Fruit fly (Drosophila melanogaster) whole organism, embryonic: ENCODE results near the gene Grip91.

Source experiments
- Bgb ChIP-seq: fragments of 200-800 bp; sonication (Bioruptor generic); IDR thresholded peaks from 2 replicates; pipeline ENCODE4 v1.3.6; 2022; ENCODE audit warnings: missing biosample characterization, missing genetic modification characterization; ENCODE audit not compliant: partially characterized antibody
- CG12299 ChIP-seq: fragments of 200-800 bp; sonication (Bioruptor generic); optimal IDR thresholded peaks from 2 replicates; lab custom pipeline; 2018; ENCODE audit warnings: missing biosample characterization, mild to moderate bottlenecking, missing genetic modification characterization
- CG15696 ChIP-seq: fragments of 200-800 bp; sonication (Bioruptor generic); optimal IDR thresholded peaks from 2 replicates; lab custom pipeline; 2019; ENCODE audit warnings: missing biosample characterization, mild to moderate bottlenecking, missing genetic modification characterization, moderate library complexity
- CG17912 ChIP-seq: fragments of 200-800 bp; sonication (Bioruptor generic); optimal IDR thresholded peaks from 2 replicates; lab custom pipeline; 2018; ENCODE audit warnings: missing biosample characterization, mild to moderate bottlenecking, missing genetic modification characterization
- CG2116 ChIP-seq: fragments of 200-800 bp; sonication (Bioruptor generic); optimal IDR thresholded peaks from 3 replicates; lab custom pipeline; 2018; ENCODE audit warnings: missing biosample characterization, mild to moderate bottlenecking, missing genetic modification characterization
- CG2875 ChIP-seq: fragments of 200-800 bp; sonication (Bioruptor generic); optimal IDR thresholded peaks from 2 replicates; lab custom pipeline; 2017; ENCODE audit warnings: missing biosample characterization, mild to moderate bottlenecking, missing genetic modification characterization, missing genetic modification reagents
- CG34422 ChIP-seq: fragments of 200-800 bp; sonication (Bioruptor generic); IDR thresholded peaks from 3 replicates; pipeline ENCODE4 v1.3.6; 2022; ENCODE audit warnings: missing biosample characterization, missing genetic modification characterization
- CG4360 ChIP-seq: fragments of 200-800 bp; sonication (Bioruptor generic); IDR thresholded peaks from 2 replicates; pipeline ENCODE4 v1.3.6; 2022; ENCODE audit warnings: missing biosample characterization, missing genetic modification characterization
- CG4617 ChIP-seq: fragments of 200-800 bp; sonication (Bioruptor generic); optimal IDR thresholded peaks from 3 replicates; lab custom pipeline; 2016; ENCODE audit warnings: missing biosample characterization, missing genetic modification characterization, borderline replicate concordance
- CG4820 ChIP-seq: fragments of 200-800 bp; sonication (Bioruptor generic); optimal IDR thresholded peaks from 3 replicates; lab custom pipeline; 2016; ENCODE audit warnings: missing biosample characterization, missing genetic modification characterization
- CG6254 ChIP-seq: fragments of 200-800 bp; sonication (Bioruptor generic); optimal IDR thresholded peaks from 3 replicates; lab custom pipeline; 2017; ENCODE audit warnings: mild to moderate bottlenecking, missing biosample characterization, missing genetic modification reagents, missing genetic modification characterization
- CG6683 ChIP-seq: fragments of 200-800 bp; sonication (Bioruptor generic); optimal IDR thresholded peaks from 2 replicates; lab custom pipeline; 2017; ENCODE audit warnings: missing biosample characterization, mild to moderate bottlenecking, missing genetic modification characterization, missing genetic modification reagents
- CG9817 ChIP-seq: fragments of 200-800 bp; sonication (Bioruptor generic); optimal IDR thresholded peaks from 2 replicates; lab custom pipeline; 2018; ENCODE audit warnings: missing biosample characterization, mild to moderate bottlenecking, missing genetic modification characterization, moderate library complexity
- Dll ChIP-seq: fragments of 200-800 bp; sonication (Bioruptor generic); IDR thresholded peaks from 4 replicates; pipeline ENCODE4 v1.3.6; 2022; ENCODE audit warnings: missing biosample characterization, missing genetic modification characterization; ENCODE audit not compliant: partially characterized antibody
- Hmx ChIP-seq: fragments of 200-800 bp; sonication (Bioruptor generic); optimal IDR thresholded peaks from 2 replicates; lab custom pipeline; 2016; ENCODE audit warnings: missing biosample characterization, missing genetic modification characterization
- Jarid2 ChIP-seq: fragments of 200-800 bp; sonication (Bioruptor generic); optimal IDR thresholded peaks from 3 replicates; lab custom pipeline; 2017; ENCODE audit warnings: mild to moderate bottlenecking, missing biosample characterization, missing genetic modification reagents, missing genetic modification characterization
- Lpt ChIP-seq: fragments of >200 bp; optimal IDR thresholded peaks from 2 replicates; lab custom pipeline; 2018; ENCODE audit warnings: missing biosample characterization, missing genetic modification characterization
- MESR4 ChIP-seq: fragments of 200-800 bp; sonication (Bioruptor generic); optimal IDR thresholded peaks from 2 replicates; lab custom pipeline; 2018; ENCODE audit warnings: missing biosample characterization, mild to moderate bottlenecking, missing genetic modification characterization, moderate library complexity
- Max ChIP-seq: fragments of 200-800 bp; sonication (Bioruptor generic); optimal IDR thresholded peaks from 2 replicates; lab custom pipeline; 2016; ENCODE audit warnings: missing biosample characterization, mild to moderate bottlenecking, missing genetic modification characterization
- Mes4 ChIP-seq: fragments of 200-800 bp; sonication (Bioruptor generic); optimal IDR thresholded peaks from 2 replicates; lab custom pipeline; 2016; ENCODE audit warnings: missing biosample characterization, missing genetic modification characterization
- Myb ChIP-seq: fragments of 200-800 bp; sonication (Bioruptor generic); optimal IDR thresholded peaks from 2 replicates; lab custom pipeline; 2016; ENCODE audit warnings: missing biosample characterization, missing genetic modification characterization
- NFAT ChIP-seq: fragments of 200-800 bp; sonication (Bioruptor generic); IDR thresholded peaks from 2 replicates; pipeline ENCODE4 v1.3.6; 2022; ENCODE audit warnings: missing biosample characterization, missing genetic modification characterization
- Nf-YB ChIP-seq: fragments of 200-800 bp; sonication (Bioruptor generic); optimal IDR thresholded peaks from 3 replicates; lab custom pipeline; 2019; ENCODE audit warnings: missing biosample characterization, mild to moderate bottlenecking, missing genetic modification characterization, moderate library complexity
- Nf-YC ChIP-seq: fragments of 200-800 bp; optimal IDR thresholded peaks from 3 replicates; lab custom pipeline; 2019; ENCODE audit warnings: missing biosample characterization, mild to moderate bottlenecking, missing genetic modification characterization, moderate library complexity
- NfI ChIP-seq: fragments of 200-800 bp; sonication (Bioruptor generic); optimal IDR thresholded peaks from 3 replicates; lab custom pipeline; 2018; ENCODE audit warnings: missing biosample characterization, mild to moderate bottlenecking, missing genetic modification characterization, moderate library complexity
- Sin3A ChIP-seq: fragments of >200 bp; optimal IDR thresholded peaks from 2 replicates; lab custom pipeline; 2018
- Sox100B ChIP-seq: fragments of 200-800 bp; sonication (Bioruptor generic); optimal IDR thresholded peaks from 3 replicates; lab custom pipeline; 2018; ENCODE audit warnings: missing biosample characterization, mild to moderate bottlenecking, missing genetic modification characterization
- Vsx1 ChIP-seq: fragments of 200-800 bp; sonication (Bioruptor generic); optimal IDR thresholded peaks from 2 replicates; lab custom pipeline; 2017; ENCODE audit warnings: missing biosample characterization, mild to moderate bottlenecking, missing genetic modification characterization, missing genetic modification reagents
- ap ChIP-seq: fragments of 200-800 bp; sonication (Bioruptor generic); IDR thresholded peaks from 2 replicates; pipeline ENCODE4 v1.3.6; 2022; ENCODE audit warnings: missing biosample characterization, missing genetic modification characterization
- bigmax ChIP-seq: fragments of 200-800 bp; sonication (Bioruptor generic); optimal IDR thresholded peaks from 2 replicates; lab custom pipeline; 2018; ENCODE audit warnings: missing biosample characterization, mild to moderate bottlenecking, missing genetic modification characterization
- caup ChIP-seq: fragments of 200-800 bp; sonication (Bioruptor generic); optimal IDR thresholded peaks from 3 replicates; lab custom pipeline; 2017; ENCODE audit warnings: missing biosample characterization, mild to moderate bottlenecking, missing genetic modification characterization, moderate library complexity; ENCODE audit not compliant: severe bottlenecking
- croc ChIP-seq: fragments of 200-800 bp; sonication (Bioruptor generic); conservative IDR thresholded peaks from 3 replicates; pipeline ENCODE4 v1.3.6; 2022; ENCODE audit warnings: missing biosample characterization, missing genetic modification characterization
- dmrt11E ChIP-seq: fragments of 200-800 bp; sonication (Bioruptor generic); optimal IDR thresholded peaks from 3 replicates; lab custom pipeline; 2018; ENCODE audit warnings: missing biosample characterization, mild to moderate bottlenecking, missing genetic modification characterization, moderate library complexity
- ewg ChIP-seq: fragments of 200-800 bp; sonication (Bioruptor generic); optimal IDR thresholded peaks from 3 replicates; lab custom pipeline; 2017; ENCODE audit warnings: mild to moderate bottlenecking, missing biosample characterization, missing genetic modification reagents, missing genetic modification characterization
- hkb ChIP-seq, 2 experiments: fragments of 200-800 bp in 1 of 2; fragments of >200 bp in 1 of 2; sonication (Bioruptor generic) in 1 of 2; IDR thresholded peaks in 1 of 2; optimal IDR thresholded peaks in 1 of 2; 2 replicates each; pipeline versions ENCODE4 v1.3.6 to Lab custom; 2017 to 2022; ENCODE audit warnings: missing biosample characterization in 1 of 2, missing genetic modification characterization in 1 of 2
- inv ChIP-seq: fragments of 200-800 bp; sonication (Bioruptor generic); IDR thresholded peaks from 2 replicates; pipeline ENCODE4 v1.3.6; 2022; ENCODE audit warnings: missing biosample characterization, missing genetic modification characterization; ENCODE audit not compliant: partially characterized antibody
- knrl ChIP-seq: fragments of 200-800 bp; sonication (Bioruptor generic); IDR thresholded peaks from 3 replicates; pipeline ENCODE4 v1.3.6; 2022; ENCODE audit warnings: missing biosample characterization, missing genetic modification characterization; ENCODE audit not compliant: partially characterized antibody
- mirr ChIP-seq: fragments of 200-800 bp; sonication (Bioruptor generic); optimal IDR thresholded peaks from 3 replicates; lab custom pipeline; 2018; ENCODE audit warnings: missing biosample characterization, mild to moderate bottlenecking, missing genetic modification characterization
- nerfin-2 ChIP-seq: fragments of 200-800 bp; sonication (Bioruptor generic); IDR thresholded peaks from 2 replicates; pipeline ENCODE4 v1.3.6; 2022; ENCODE audit warnings: missing biosample characterization, missing genetic modification characterization; ENCODE audit not compliant: partially characterized antibody
- org-1 ChIP-seq: fragments of 200-800 bp; sonication (Bioruptor generic); optimal IDR thresholded peaks from 2 replicates; lab custom pipeline; 2017; ENCODE audit warnings: missing biosample characterization, missing genetic modification characterization
- stc ChIP-seq: fragments of 200-800 bp; sonication (Bioruptor generic); IDR thresholded peaks from 2 replicates; pipeline ENCODE4 v1.3.6; 2022; ENCODE audit warnings: missing biosample characterization, missing genetic modification characterization
- wdn ChIP-seq: fragments of 200-800 bp; sonication (Bioruptor generic); IDR thresholded peaks from 2 replicates; pipeline ENCODE4 v1.3.6; 2022; ENCODE audit warnings: missing biosample characterization, missing genetic modification characterization

Gene Grip91

DNA sequence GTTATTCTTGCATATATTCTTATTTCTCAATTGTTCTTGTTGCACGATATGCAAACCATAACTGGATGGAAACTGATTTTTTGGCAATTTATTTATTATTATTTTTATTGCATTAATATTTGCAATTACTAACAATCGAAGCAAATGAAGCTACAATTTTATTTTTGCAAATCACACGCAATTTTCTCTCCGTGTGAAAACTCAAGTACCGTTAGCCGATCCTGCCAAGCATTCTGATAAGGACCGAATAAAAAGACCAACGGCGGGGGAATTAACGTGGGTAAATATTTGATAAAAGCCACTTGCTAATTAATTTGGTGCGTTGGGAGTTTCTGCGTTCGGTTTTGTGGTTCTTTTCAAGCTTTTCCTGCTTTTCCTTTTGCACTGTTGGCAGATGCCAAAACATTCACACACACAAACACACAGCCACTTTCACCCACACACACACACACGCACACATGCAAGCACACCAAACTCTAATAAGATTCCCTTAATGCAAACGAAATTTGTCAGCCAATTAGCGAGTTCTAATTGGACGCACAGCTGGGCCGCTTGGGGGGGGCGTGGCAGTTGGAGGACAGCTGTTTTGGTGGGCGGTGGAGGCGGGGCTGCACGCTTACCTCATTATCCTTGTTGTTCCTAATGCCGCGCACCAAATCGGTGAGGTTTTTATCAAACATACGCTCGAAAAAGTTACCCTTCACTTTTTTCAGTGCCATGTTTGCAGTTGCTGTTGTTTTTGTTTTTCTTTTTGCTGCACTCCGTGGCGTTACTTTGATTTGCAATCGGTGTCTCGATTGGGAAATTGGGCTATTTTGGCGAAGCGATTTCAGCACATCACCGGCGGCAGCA is 8.9 kb downstream of the Grip91 start (continued):
- TF ChIP-seq CG4820 (no peak), CG4617 (GFP tag; lab: Kevin White, UChicago) (peak; percentile 79), CG2116 (GFP tag; lab: Kevin White, UChicago) (no peak), ap (GFP tag; lab: Robert Waterston, UW) (no peak), Hmx (GFP tag; lab: Kevin White, UChicago) (no peak), Jarid2 (GFP tag; lab: Kevin White, UChicago) (no peak), inv (GFP tag; lab: Robert Waterston, UW) (no peak), NfI (GFP tag; lab: Kevin White, UChicago) (no peak), caup (GFP tag; lab: Kevin White, UChicago) (peak; percentile 10), CG34422 (GFP tag; lab: Robert Waterston, UW) (peak; percentile 46; the same call in 1 of the 3 replicates), Nf-YC (tag; lab: Kevin White, UChicago) (peak; percentile 4), MESR4 (GFP tag; lab: Kevin White, UChicago) (peak; percentile 38), Max (GFP tag; lab: Kevin White, UChicago) (no peak), Sin3A (lab: Kevin White, UChicago) (no peak), CG4360 (GFP tag; lab: Robert Waterston, UW) (0 out of 2 replicates have a peak, but pooled peaks have one; percentile 15), CG2875 (no peak), Lpt (GFP tag; lab: Kevin White, UChicago) (no peak), Myb (GFP tag; lab: Kevin White, UChicago) (no peak), nerfin-2 (no peak), ewg (GFP tag; lab: Kevin White, UChicago) (no peak), hkb (optimal IDR thresholded peaks at IDR 0.05; lab: Kevin White, UChicago) (no peak), hkb (GFP tag; IDR thresholded peaks at IDR 0.05; lab: Robert Waterston, UW) (0 out of 2 replicates have a peak, but pooled peaks have one; percentile 7), CG15696 (tag; lab: Kevin White, UChicago) (no peak), Nf-YB (GFP tag; lab: Kevin White, UChicago) (peak; percentile 11), wdn (GFP tag; lab: Robert Waterston, UW) (no peak), knrl (GFP tag; lab: Robert Waterston, UW) (no peak), bigmax (GFP tag; lab: Kevin White, UChicago) (no peak), CG6683 (GFP tag; lab: Kevin White, UChicago) (no peak), Sox100B (GFP tag; lab: Kevin White, UChicago) (no peak), Bgb (no peak), dmrt11E (no peak), NFAT (GFP tag; lab: Robert Waterston, UW) (no peak), CG17912 (no peak), mirr (GFP tag; lab: Kevin White, UChicago) (no peak), CG12299 (tag; lab: Kevin White, UChicago) (no peak), CG9817 (tag; lab: Kevin White, UChicago) (no peak), Mes4 (no peak), stc (no peak), CG6254 (no peak), Dll (GFP tag; lab: Robert Waterston, UW) (no peak), croc (no peak), Vsx1 (GFP tag; lab: Kevin White, UChicago) (peak; percentile 79), org-1 (GFP tag; lab: Kevin White, UChicago) (no peak)
